Fruit fly (Drosophila melanogaster) S2 (cell line): ENCODE measurements around the gene emb.

Experiments
- CG8478 ChIP-seq: fragments of >200 bp; optimal IDR thresholded peaks from 2 replicates; lab custom pipeline; 2018
- CTCF ChIP-seq, 2 experiments: fragments of >200 bp; optimal IDR thresholded peaks; 2 replicates each; lab custom pipeline; 2018

dm6 chr2L:8432130-8432529, 28.8 kb downstream of the emb start:
- TF ChIP-seq CTCF (optimal IDR thresholded peaks at IDR 0.05; lab: Kevin White, UChicago) (no peak), CG8478 (lab: Kevin White, UChicago) (no peak)
